In the genomic region with DNA sequence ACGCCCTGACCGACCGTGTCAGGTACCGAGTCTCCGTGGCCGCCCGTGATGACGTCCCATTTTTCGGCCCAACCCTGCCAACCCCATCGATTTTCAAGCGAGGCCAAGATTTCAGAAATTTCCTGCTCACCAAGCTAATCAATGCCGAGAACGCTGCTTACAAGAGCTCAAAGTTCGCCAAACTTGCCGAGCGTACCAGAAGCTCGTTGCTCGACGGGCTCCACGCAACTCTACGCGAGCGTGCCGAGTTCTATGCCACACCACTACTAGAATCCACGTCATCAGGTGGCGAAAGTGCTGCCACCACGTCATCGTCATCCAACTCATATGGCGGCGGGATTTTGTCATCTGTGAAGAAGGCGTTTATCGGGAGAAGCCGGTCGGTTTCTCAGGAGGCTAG, we compare ENCODE assay signal across 3 worm cellular contexts.
TF ChIP-seq lines count a peak whose summit lies in the region.

No protein-coding gene starts in this region.

TF ChIP-seq in whole organism, L4 larva, 104 proteins besides CTCF, POLR2A, EP300 and RAD21:
- TF ChIP-seq set-16 (GFP tag; IDR thresholded peaks at IDR 0.05; lab: Robert Waterston, UW) (peak; percentile 57; the same call in 1 of the 2 replicates), unc-62 (GFP tag; optimal IDR thresholded peaks at IDR 0.05 in 1 of 2; lab: Kevin White, UChicago) (peak in 1 of 2 experiments; percentile 92), unc-62 (tag; optimal IDR thresholded peaks at IDR 0.05; lab: Kevin White, UChicago) (no peak), lsy-2 (tag; optimal IDR thresholded peaks at IDR 0.05; lab: Kevin White, UChicago) (no peak)

TF ChIP-seq in whole organism, late embryonic, 69 proteins besides CTCF, POLR2A, EP300 and RAD21:
- peak; percentile 31 for TF ChIP-seq hlh-6 (tag; optimal IDR thresholded peaks at IDR 0.05; lab: Kevin White, UChicago)
- no peak for TF ChIP-seq zip-5 (tag; optimal IDR thresholded peaks at IDR 0.05; lab: Kevin White, UChicago)
- no peak for TF ChIP-seq unc-86 (tag; optimal IDR thresholded peaks at IDR 0.05; lab: Kevin White, UChicago)

TF ChIP-seq in whole organism, young adult, 124 proteins besides CTCF, POLR2A, EP300 and RAD21:
- TF ChIP-seq zfh-2 (GFP tag; conservative IDR thresholded peaks at IDR 0.05; lab: Robert Waterston, UW) (peak; percentile 72), unc-130 (GFP tag; optimal IDR thresholded peaks at IDR 0.05; lab: Kevin White, UChicago) (no peak)
